Fruit fly (Drosophila melanogaster) ovary, adult (tissue): ENCODE results near the gene CG43658.

Source experiments
- CG17801 ChIP-seq: fragments of 200-800 bp; optimal IDR thresholded peaks from 2 replicates; lab custom pipeline; 2019; ENCODE audit warnings: missing biosample characterization, mild to moderate bottlenecking, missing genetic modification characterization, moderate library complexity; ENCODE audit not compliant: partially characterized antibody

Gene CG43658

DNA sequence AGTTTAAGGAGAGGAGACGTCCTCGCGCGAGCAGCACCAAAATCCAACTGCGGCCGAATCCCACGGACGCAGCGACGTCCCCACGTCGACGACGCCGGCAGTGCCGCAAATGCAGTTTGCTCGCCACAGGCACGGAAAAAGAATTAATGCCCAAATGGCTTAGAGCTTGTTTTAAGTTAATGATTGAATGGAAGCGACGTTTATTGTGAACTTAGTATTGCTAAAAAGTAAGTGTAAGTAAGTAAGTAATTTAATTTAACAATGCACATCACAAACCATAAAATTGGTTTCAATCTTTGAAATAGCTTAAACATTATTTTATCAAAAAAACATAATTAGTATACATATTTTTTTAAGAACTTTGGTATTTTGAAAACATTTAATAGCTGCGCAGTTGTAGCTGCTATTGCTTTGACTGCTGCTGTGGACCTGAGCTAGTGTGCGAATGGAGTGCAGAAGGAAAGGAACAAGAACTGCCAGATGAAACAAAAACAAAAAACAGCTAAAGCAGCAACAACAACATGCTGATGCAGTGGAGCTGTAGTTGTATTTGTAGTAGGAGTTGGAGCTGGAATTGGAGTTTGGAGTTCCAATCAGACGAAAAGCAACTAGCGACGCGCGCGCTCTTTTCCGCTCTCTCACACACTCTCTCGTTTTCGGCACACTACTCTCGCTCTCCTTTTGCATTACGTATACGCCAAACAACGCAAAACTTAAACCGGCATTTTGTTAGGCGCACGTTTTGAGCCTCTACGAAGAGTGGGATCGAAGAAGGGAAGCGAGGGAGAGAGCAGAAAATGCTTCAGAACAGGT is at the start of gene CG43658:
TSS of gene CG43658 (minus strand) at position 51 of the 813 bp plus-strand sequence.
- no peak for TF ChIP-seq CG17801 (GFP tag; lab: Kevin White, UChicago)

DNA sequence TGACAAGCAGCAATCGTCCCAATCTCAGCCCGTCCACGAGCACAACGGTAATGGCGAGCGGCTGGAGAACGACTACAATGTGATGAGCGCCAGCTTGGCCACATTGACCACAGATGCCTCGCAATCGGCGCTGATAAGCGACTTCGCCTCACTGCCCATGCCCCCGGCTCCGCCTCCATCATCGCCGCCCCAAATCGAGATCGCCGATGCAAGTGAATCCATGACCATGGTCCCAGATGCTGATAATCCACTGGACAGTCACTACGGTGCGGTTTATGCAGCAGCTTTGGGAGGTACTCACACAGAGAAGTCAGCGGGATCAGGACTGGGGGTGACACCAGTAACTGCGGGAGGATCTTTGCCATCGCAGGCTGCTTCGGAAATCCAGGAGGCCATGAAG is 41.5 kb upstream of the CG43658 start:
- TF ChIP-seq CG17801 (GFP tag; lab: Kevin White, UChicago): no peak

DNA sequence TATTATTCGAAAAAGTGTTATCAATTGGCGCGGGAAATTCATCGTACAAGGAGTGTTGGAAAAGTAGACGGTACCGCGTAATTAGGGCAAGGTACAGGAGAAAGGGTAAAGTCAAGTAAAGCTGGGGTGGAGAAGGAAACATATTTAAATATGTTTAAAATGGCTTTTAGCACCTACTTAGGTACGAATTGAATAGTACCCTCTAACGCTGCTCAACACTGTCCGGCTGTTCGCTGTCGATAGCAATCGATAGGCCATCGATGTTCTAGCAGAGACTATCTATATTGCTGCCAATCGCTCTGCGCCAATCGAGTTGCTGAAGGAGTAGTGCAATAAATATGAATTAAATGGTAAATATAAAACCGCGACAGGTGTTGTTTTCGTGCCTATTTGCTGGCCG is 38.4 kb upstream of the CG43658 start, which contains the start of gene X11L:
TSS of gene X11L (plus strand) at position 279 of the 400 bp plus-strand sequence.
- TF ChIP-seq CG17801 (GFP tag; lab: Kevin White, UChicago): peak; percentile 26

DNA sequence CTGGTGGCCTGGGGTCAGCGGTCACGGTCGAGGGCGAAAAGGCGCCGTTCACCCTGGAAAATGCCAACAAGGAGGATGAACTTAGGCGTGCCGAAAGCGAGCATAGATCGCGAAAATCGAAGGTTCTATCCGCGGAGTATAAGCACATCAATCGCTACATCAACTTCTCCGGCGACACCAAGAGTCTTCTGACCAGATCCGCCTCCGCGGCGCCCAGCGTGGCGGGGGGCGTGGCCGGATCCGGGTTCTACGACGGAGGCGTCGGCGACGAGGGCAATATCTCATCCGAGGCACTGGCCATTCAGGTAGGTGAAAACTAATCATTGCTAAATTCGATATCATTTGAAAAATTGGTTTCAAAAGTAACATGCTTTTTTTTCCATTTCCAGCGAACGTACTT is 36.6 kb upstream of the CG43658 start:
- TF ChIP-seq CG17801 (GFP tag; lab: Kevin White, UChicago): no peak

DNA sequence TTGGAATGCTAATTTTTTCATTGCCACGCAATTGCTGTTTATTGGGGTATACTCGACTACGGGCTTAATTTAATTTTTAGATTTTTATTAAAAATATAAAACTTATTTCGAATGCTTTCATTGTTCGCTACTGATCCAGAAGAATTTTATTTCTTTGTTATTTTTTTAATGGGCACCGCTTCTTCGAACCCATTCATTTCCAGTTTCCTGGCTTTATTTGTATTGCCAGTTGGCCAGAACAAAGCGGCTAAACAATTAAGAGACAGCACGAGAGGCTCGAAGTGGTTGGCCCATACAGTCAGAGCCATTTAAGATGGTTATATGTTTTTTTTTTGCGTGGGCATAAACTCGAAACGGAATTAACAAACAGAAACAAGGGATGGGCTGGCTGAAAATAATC is 34.8 kb upstream of the CG43658 start:
- TF ChIP-seq CG17801 (GFP tag; lab: Kevin White, UChicago): peak; percentile 28

DNA sequence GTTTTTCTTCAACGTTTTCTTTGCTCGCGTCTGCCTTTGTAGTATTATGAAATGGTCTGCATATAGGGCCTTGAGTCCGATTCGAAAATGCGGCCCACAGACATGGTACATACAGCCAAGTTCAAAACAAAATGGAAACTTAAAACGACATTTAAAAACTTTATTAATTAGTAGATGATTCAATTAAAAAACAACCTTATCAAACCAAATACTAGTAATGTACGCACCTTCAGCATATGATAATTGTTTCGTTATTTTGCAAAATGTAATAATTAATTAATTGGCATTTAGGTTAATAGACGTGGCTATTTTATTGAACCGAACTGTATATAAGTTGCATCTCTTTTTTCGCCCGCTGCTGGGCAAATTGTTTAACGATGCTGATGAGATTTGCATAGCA is 33.8 kb upstream of the CG43658 start:
- TF ChIP-seq CG17801 (GFP tag; lab: Kevin White, UChicago): no peak

DNA sequence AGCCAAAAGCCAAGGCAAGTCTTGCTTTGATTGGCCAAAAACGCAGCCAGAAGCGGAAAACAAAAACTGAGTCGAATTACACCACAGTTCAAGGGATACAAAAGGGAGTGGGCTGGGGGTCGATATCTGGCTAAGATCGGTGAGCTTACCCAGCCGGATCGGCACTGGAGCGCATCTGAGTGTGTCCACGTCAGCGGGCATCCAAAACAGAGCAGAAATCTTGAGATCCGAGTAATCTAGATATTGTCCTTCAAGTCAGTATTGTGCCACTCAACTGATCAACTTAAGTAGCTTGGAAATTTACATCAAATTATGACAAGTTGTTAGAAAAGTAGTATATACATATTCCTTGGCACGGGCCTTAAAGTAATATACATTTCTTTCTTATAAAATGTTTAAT is 27.6 kb upstream of the CG43658 start, which contains the start of gene CG12992:
TSS of gene CG12992 (plus strand) at position 301 of the 400 bp plus-strand sequence.
- no peak for TF ChIP-seq CG17801 (GFP tag; lab: Kevin White, UChicago)

DNA sequence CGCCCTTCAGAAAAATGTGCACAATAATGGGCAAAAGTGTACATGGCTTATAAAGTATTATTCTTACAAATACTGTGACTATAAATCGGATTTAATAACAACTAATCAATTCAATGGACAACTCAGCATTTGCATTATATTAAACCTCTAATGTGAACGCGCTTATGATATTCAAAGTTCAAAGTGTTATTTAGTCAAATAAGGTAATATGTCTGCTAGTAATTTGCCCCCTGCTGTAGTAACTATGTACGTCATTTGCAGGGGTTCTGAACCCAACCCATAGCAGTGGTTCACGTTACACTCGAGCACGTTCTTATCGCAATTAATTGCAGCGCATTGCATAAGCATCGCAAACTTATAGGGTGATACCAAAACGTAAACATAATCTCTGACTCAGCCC is 27.2 kb upstream of the CG43658 start:
- peak; percentile 90 for TF ChIP-seq CG17801 (GFP tag; lab: Kevin White, UChicago)

DNA sequence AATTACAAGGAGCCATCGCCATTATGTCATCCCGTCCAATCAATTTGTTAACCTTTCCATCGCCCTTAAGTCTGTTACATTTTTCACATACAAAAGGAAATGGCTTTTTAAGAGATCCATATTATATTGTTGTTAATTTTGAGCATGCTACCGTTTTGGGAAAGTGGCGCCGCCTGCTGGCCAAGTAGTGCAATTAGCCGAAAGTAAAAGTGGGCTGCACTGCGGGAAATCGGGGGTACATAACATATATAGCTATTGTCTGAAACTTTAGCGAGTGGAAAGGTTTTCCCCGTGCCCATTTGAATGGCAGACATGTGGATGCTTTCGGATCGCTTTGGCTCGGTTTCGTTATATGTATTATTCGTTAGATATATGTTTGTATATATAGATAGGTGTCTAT is 24.9 kb upstream of the CG43658 start:
- TF ChIP-seq CG17801 (GFP tag; lab: Kevin White, UChicago): no peak

DNA sequence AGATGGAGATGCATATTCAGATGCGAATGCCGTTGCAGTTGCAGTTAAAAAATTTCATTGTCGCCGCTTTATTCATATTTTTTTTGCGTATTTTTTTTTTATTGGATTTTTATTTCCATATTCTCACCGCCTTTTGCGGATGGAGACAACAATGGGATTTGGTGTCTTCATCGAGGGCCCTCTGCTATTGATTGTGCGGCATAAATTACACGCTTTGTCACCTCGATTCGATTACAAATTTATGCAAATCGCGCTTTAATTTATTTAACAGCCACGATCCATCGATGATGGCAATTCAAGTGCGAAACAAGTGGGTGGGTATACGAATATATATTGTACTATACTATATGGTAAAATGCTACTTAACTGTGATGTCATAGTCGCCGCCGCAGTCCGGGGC is 22.7 kb upstream of the CG43658 start:
- no peak for TF ChIP-seq CG17801 (GFP tag; lab: Kevin White, UChicago)

DNA sequence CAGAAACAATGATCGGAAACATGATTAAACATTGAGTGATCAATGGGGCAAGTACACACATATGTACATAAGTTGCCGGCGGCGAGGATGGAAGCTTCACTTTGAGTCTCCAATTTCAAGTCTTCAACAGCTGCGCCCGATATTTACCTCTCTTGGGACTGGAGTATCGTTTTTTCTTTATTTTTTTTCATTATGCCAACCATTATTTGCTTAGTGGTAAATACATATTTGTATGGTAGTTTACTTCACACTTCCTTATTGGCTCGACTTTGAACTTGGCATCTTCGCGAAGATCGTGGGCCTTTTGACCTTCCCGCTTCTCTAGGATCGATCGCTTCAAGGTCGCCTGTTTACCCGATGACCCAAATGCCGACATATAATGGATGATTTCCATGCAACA is 21.7 kb upstream of the CG43658 start:
- no peak for TF ChIP-seq CG17801 (GFP tag; lab: Kevin White, UChicago)

DNA sequence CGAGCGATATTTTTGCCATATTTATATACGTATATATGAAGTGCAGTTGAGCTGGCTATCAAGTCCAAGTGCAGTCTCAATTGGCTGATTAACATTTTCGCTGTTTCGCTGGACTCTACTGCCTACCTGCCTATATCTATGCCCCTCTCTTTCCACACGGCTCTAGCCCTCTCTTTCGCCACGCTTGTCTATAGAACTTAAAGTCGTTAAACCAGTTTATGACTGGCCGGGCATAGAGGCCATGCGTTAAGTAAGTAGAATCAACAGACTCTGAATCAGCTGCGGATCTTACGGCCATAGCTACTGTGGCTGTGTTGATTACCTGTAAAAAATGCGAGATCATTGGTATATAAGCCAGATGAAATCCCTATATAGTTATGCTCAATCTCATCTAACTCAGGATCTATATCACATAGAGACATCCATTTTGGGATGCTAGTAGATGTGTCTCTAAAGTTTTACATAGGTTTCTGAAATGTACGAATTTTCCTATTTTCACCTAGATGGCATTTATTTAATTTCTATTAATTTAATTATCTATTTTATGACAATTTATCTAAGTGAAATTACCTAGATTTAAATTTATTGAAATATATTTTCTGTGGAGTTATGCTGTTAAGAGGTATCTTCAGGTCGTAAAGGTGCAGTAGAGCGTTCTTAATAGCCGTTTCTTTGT is 20.8 kb upstream of the CG43658 start:
- TF ChIP-seq CG17801 (GFP tag; lab: Kevin White, UChicago): no peak

DNA sequence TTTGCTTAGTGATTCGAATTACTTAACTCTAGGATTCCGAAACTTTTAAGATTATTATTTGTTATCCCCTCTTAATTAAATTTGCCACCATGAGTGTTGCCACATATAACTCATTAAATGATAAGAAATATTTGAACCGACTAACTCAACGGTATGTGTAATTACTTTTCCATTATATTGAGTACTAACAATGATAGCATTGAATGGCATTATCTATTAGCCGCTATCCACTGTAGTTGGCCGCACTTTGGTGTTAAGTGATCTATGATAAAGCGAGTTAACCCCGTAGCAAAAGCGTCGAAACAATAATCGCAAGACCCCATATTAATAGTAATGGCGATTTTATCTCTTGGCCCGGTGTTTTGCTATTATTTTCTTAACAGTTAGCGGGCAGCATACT is 20.0 kb upstream of the CG43658 start:
- no peak for TF ChIP-seq CG17801 (GFP tag; lab: Kevin White, UChicago)

DNA sequence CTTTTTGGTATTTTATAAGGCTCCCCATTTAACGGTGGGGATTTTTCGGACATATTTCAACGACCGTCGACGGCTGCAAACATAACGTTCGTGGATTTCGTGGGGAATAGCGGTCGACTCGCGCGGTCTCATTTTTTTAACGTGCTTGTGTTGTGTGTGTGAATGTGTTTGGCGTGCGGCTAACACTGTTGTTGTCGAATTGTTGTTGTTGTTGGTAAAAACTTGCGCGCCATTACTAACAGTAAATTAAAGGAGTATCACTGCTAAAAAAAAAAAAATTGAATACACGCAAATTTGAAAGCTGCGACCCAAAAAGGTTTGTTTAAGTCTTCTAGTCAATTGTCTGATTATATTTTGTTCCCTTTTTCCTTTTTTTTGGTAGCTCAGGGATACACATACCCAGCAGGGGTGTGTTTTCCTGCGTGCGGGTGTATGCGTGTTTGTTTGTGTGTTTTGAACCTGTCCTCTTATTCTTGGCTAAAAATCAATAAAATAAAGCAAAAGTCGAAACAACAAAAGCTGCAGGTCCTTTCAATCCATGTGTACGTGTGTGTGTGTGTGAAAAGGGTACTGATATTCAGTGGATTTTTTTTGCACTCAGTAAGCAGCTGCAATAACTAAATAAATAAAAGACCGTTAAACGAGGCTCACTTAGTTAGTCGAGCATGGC is 18.9 kb upstream of the CG43658 start, which contains the start of gene CG12991:
TSS of gene CG12991 (plus strand) at position 80 of the 670 bp plus-strand sequence.
- TF ChIP-seq CG17801 (GFP tag; lab: Kevin White, UChicago): no peak
